Worm (Caenorhabditis elegans): ENCODE measurements around the gene fbxa-88.

fbxa-88 gene

DNA sequence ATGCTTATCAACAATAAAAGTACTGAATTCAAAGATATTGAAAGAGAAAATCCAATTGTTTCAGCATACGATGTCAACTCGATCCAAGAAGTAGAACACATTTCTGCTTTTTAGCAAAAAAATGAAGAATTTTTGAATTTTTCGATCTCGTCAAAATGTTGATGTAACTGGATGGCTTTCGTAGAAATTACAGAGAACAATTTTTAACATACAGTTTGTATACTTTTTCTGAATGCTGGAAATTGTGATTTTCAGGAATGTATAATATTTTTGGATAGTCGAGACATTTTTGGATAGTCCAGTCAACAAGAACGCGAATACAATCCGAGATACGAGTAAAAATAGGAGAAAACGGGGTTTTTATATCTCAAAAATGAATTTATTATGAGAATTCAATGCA lies 24.3 kb downstream of the fbxa-88 start, which contains the start of gene str-103:
str-103 (minus strand) TSS at position 101 of the 400 bp plus-strand sequence.
- TF ChIP-seq nhr-76 (tag; optimal IDR thresholded peaks at IDR 0.05) (no peak), mab-5 (tag; optimal IDR thresholded peaks at IDR 0.05) (no peak), mep-1 (tag; optimal IDR thresholded peaks at IDR 0.05) (no peak), hlh-1 (tag; optimal IDR thresholded peaks at IDR 0.05) (no peak), nhr-12 (tag; optimal IDR thresholded peaks at IDR 0.05) (no peak), unc-62 (GFP tag; optimal IDR thresholded peaks at IDR 0.05) (no peak), elt-3 (tag; optimal IDR thresholded peaks at IDR 0.05) (no peak), zip-8 (tag; optimal IDR thresholded peaks at IDR 0.05) (no peak), snpc-4 (tag; optimal IDR thresholded peaks at IDR 0.05) (no peak), nhr-237 (tag; optimal IDR thresholded peaks at IDR 0.05) (no peak), cnd-1 (tag; optimal IDR thresholded peaks at IDR 0.05) (no peak), bed-3 (GFP tag; optimal IDR thresholded peaks at IDR 0.05) (no peak), ceh-83 (GFP tag; optimal IDR thresholded peaks at IDR 0.05) (no peak), ham-2 (GFP tag; optimal IDR thresholded peaks at IDR 0.05) (no peak), flh-1 (GFP tag; optimal IDR thresholded peaks at IDR 0.05) (no peak)

ce11 chrV:16115381-16115780 lies 27.5 kb downstream of the fbxa-88 start, which contains the start of gene str-25:
str-25 (plus strand) TSS chrV:16115681.
- TF ChIP-seq mls-2 (tag; optimal IDR thresholded peaks at IDR 0.05): no peak
- TF ChIP-seq nhr-2 (tag; optimal IDR thresholded peaks at IDR 0.05): no peak
- no peak for TF ChIP-seq unc-62 (GFP tag; optimal IDR thresholded peaks at IDR 0.05)
- no peak for TF ChIP-seq sptf-1 (tag; optimal IDR thresholded peaks at IDR 0.05)

DNA sequence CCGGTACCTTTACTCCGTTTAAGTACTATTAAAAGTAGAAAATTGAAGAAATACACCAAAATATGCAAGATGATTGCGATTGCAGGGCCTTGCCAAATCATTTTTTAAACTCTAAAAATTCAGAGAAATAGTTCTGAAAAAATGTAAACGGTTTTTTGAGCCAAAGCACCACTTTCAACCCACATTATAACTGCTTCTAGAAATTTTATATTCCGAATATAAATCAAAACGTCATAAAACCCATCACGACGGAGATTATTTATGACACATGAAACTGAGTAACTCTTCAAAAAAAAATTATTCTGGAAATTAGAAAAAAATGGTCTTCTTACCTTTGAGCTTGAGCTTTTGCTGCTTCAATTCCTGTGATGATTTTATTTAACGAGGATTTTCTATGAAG lies 28.7 kb downstream of the fbxa-88 start, which contains the start of gene srxa-16:
srxa-16 (minus strand) TSS at position 101 of the 400 bp plus-strand sequence.
- TF ChIP-seq mep-1 (tag; optimal IDR thresholded peaks at IDR 0.05) (no peak), zip-8 (tag; optimal IDR thresholded peaks at IDR 0.05) (no peak), ceh-39 (tag; optimal IDR thresholded peaks at IDR 0.05) (no peak), unc-39 (tag; optimal IDR thresholded peaks at IDR 0.05) (no peak), snpc-4 (tag; optimal IDR thresholded peaks at IDR 0.05) (no peak), sem-2 (GFP tag; optimal IDR thresholded peaks at IDR 0.05) (no peak), elt-1 (tag; optimal IDR thresholded peaks at IDR 0.05; ENCODE audit: borderline replicate concordance, insufficient read depth) (no peak), elt-3 (tag; optimal IDR thresholded peaks at IDR 0.05) (no peak), flh-1 (GFP tag; optimal IDR thresholded peaks at IDR 0.05) (no peak), unc-62 (GFP tag; optimal IDR thresholded peaks at IDR 0.05) (no peak), ztf-11 (tag; optimal IDR thresholded peaks at IDR 0.05) (no peak), mls-2 (tag; optimal IDR thresholded peaks at IDR 0.05) (no peak), lin-13 (tag; optimal IDR thresholded peaks at IDR 0.05) (no peak), ceh-43 (GFP tag; optimal IDR thresholded peaks at IDR 0.05) (no peak), nhr-237 (tag; optimal IDR thresholded peaks at IDR 0.05) (no peak), mab-5 (tag; optimal IDR thresholded peaks at IDR 0.05) (no peak), hlh-1 (tag; optimal IDR thresholded peaks at IDR 0.05) (no peak), lin-32 (GFP tag; optimal IDR thresholded peaks at IDR 0.05) (no peak), ham-2 (GFP tag; optimal IDR thresholded peaks at IDR 0.05) (no peak)

ce11 chrV:16103594-16103993 lies 39.3 kb downstream of the fbxa-88 start, which contains the start of gene argk-1:
argk-1 (plus strand) TSS chrV:16103894.
- TF ChIP-seq ces-1 (GFP tag; optimal IDR thresholded peaks at IDR 0.05): no peak
- TF ChIP-seq mab-5 (tag; optimal IDR thresholded peaks at IDR 0.05): no peak
- TF ChIP-seq snpc-4 (tag; optimal IDR thresholded peaks at IDR 0.05): no peak
- no peak for TF ChIP-seq ham-2 (GFP tag; optimal IDR thresholded peaks at IDR 0.05)

DNA sequence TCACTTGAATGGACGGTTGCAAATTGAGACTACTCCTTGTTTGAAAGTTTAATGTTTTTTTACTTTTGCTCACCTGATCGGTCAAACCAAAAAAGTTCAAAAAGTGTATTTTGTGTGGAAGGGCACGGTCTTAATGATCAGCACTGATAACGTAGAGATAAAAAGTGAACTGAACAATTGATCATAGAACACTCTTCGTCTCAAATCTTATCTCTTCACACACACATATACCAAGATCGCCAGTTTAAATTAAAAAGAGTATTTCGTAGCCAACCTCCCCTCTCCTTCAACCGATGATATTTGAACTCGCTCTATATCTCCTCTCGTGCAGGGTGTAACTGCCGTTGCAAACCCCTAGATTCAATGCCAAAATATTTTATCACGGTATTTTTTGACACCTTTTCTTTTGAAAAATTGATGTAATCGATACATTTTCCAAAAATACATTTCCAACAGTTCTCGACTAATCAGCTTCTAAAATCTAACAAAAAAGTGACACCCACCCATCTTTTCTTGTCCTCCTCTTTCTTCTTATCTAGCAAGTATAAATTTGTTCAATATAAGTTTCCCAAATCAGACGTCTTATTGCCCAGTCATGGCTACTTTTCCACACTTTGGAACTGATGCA lies 42.7 kb downstream of the fbxa-88 start, which contains the start of gene cth-1:
cth-1 (plus strand) TSS at position 578 of the 628 bp plus-strand sequence.
- TF ChIP-seq elt-1 (tag; optimal IDR thresholded peaks at IDR 0.05; ENCODE audit: borderline replicate concordance, insufficient read depth) (no peak), ces-1 (GFP tag; optimal IDR thresholded peaks at IDR 0.05) (no peak), pha-4 (tag; optimal IDR thresholded peaks at IDR 0.05) (no peak), M03D4.4 (tag; optimal IDR thresholded peaks at IDR 0.05) (no peak), drap-1 (GFP tag; optimal IDR thresholded peaks at IDR 0.05) (no peak), nhr-28 (tag; optimal IDR thresholded peaks at IDR 0.05) (no peak), unc-62 (GFP tag; optimal IDR thresholded peaks at IDR 0.05) (no peak), nhr-76 (tag; optimal IDR thresholded peaks at IDR 0.05) (no peak), ztf-11 (tag; optimal IDR thresholded peaks at IDR 0.05) (no peak), flh-1 (GFP tag; optimal IDR thresholded peaks at IDR 0.05) (no peak), snpc-4 (tag; optimal IDR thresholded peaks at IDR 0.05) (no peak), bed-3 (GFP tag; optimal IDR thresholded peaks at IDR 0.05) (no peak), ceh-43 (GFP tag; optimal IDR thresholded peaks at IDR 0.05) (no peak), unc-120 (tag; optimal IDR thresholded peaks at IDR 0.05; ENCODE audit: poor library complexity, severe bottlenecking) (no peak), sem-2 (GFP tag; optimal IDR thresholded peaks at IDR 0.05) (no peak), sptf-1 (tag; optimal IDR thresholded peaks at IDR 0.05) (no peak)
